Worm (Caenorhabditis elegans) whole organism, early embryonic: ENCODE measurements around the gene Y54F10BM.12.

Experiments
- B0310.2 ChIP-seq: sonication (generic microtip); optimal IDR thresholded peaks from 2 replicates; lab custom pipeline; 2016; ENCODE audit warnings: mild to moderate bottlenecking, missing genetic modification characterization, missing compliant biosample characterization
- F13C5.2 ChIP-seq: sonication (generic microtip); optimal IDR thresholded peaks from 2 replicates; lab custom pipeline; 2017; ENCODE audit warnings: mild to moderate bottlenecking, missing genetic modification characterization, inconsistent platforms, missing compliant biosample characterization
- aly-1 ChIP-seq: sonication (generic microtip); optimal IDR thresholded peaks from 2 replicates; lab custom pipeline; 2016; ENCODE audit warnings: missing genetic modification characterization, missing compliant biosample characterization
- ama-1 ChIP-seq: fragments of 150-350 bp; optimal IDR thresholded peaks from 2 replicates; lab custom pipeline; 2014
- ceh-13 ChIP-seq: fragments of 200-800 bp; sonication (Bioruptor generic); optimal IDR thresholded peaks from 2 replicates; lab custom pipeline; 2018; ENCODE audit warnings: mild to moderate bottlenecking, missing genetic modification characterization, missing compliant biosample characterization
- ceh-36 ChIP-seq: sonication (generic microtip); optimal IDR thresholded peaks from 2 replicates; lab custom pipeline; 2016; ENCODE audit warnings: missing genetic modification characterization, inconsistent platforms, missing compliant biosample characterization
- ets-7 ChIP-seq: sonication (generic microtip); optimal IDR thresholded peaks from 2 replicates; lab custom pipeline; 2016; ENCODE audit warnings: missing genotype, missing genetic modification characterization, missing compliant biosample characterization
- flt-1 ChIP-seq: fragments of 200-800 bp; sonication (Bioruptor generic); IDR thresholded peaks from 2 replicates; pipeline ENCODE4 v1.3.6; 2022; ENCODE audit warnings: missing genetic modification characterization, missing compliant biosample characterization
- hmbx-1 ChIP-seq: sonication (generic microtip); optimal IDR thresholded peaks from 2 replicates; lab custom pipeline; 2016; ENCODE audit warnings: mild to moderate bottlenecking, missing genetic modification characterization, missing compliant biosample characterization
- hmg-4 ChIP-seq: fragments of 200-800 bp; sonication (Bioruptor generic); optimal IDR thresholded peaks from 2 replicates; lab custom pipeline; 2018; ENCODE audit warnings: mild to moderate bottlenecking, missing genetic modification characterization, missing compliant biosample characterization
- hnd-1 ChIP-seq: sonication (generic microtip); optimal IDR thresholded peaks from 2 replicates; lab custom pipeline; 2016; ENCODE audit warnings: missing genetic modification characterization, missing compliant biosample characterization
- pes-1 ChIP-seq: fragments of 200-800 bp; sonication (Bioruptor generic); IDR thresholded peaks from 2 replicates; pipeline ENCODE4 v1.3.6; 2022; ENCODE audit warnings: missing genetic modification reagents, missing genetic modification characterization, missing compliant biosample characterization
- scrt-1 ChIP-seq: fragments of 200-800 bp; sonication (Bioruptor generic); IDR thresholded peaks from 2 replicates; pipeline ENCODE4 v1.3.6; 2022; ENCODE audit warnings: missing genetic modification characterization, missing compliant biosample characterization
- sea-1 ChIP-seq: fragments of 200-800 bp; sonication (Bioruptor generic); conservative IDR thresholded peaks from 2 replicates; pipeline ENCODE4 v1.3.6; 2022; ENCODE audit warnings: missing genetic modification characterization, missing compliant biosample characterization
- tbx-11 ChIP-seq: fragments of 200-800 bp; sonication (Bioruptor generic); IDR thresholded peaks from 2 replicates; pipeline ENCODE4 v1.3.6; 2022; ENCODE audit warnings: missing genetic modification characterization, missing compliant biosample characterization
- tbx-37 ChIP-seq: fragments of 200-800 bp; sonication (Bioruptor generic); conservative IDR thresholded peaks from 2 replicates; pipeline ENCODE4 v1.3.6; 2022; ENCODE audit warnings: missing genetic modification reagents, missing genetic modification characterization, missing compliant biosample characterization
- tra-4 ChIP-seq: sonication (generic microtip); optimal IDR thresholded peaks from 2 replicates; lab custom pipeline; 2017; ENCODE audit warnings: missing genetic modification characterization, missing compliant biosample characterization

The Y54F10BM.12 gene

ce11 chrIII:2283341-2283847 is 46.1 kb downstream of the Y54F10BM.12 start:
- TF ChIP-seq ets-7 (tag; lab: Kevin White, UChicago) (no peak), scrt-1 (GFP tag; lab: Robert Waterston, UW) (no peak), flt-1 (GFP tag; lab: Robert Waterston, UW) (no peak)

- TF ChIP-seq ceh-36 (no peak), pes-1 (no peak), flt-1 (GFP tag; lab: Robert Waterston, UW) (no peak), scrt-1 (GFP tag; lab: Robert Waterston, UW) (no peak), hmg-4 (GFP tag; lab: Kevin White, UChicago) (no peak), ceh-13 (GFP tag; lab: Kevin White, UChicago) (no peak), ama-1 (no peak), tbx-11 (GFP tag; lab: Robert Waterston, UW) (no peak), hmbx-1 (tag; lab: Kevin White, UChicago) (no peak), tbx-37 (GFP tag; lab: Robert Waterston, UW) (no peak), sea-1 (GFP tag; lab: Robert Waterston, UW) (no peak), B0310.2 (tag; lab: Kevin White, UChicago) (no peak), F13C5.2 (tag; lab: Kevin White, UChicago) (no peak)
These were observed 47.2 kb downstream of the Y54F10BM.12 start, which contains the start of gene Y54F10BM.3 for ce11 chrIII:2281975-2282957. Y54F10BM.3 (plus strand) TSS chrIII:2282025.

- no peak for TF ChIP-seq aly-1
- no peak for TF ChIP-seq B0310.2 (tag; lab: Kevin White, UChicago)
- no peak for TF ChIP-seq pes-1
- TF ChIP-seq ets-7 (tag; lab: Kevin White, UChicago): no peak
- TF ChIP-seq scrt-1 (GFP tag; lab: Robert Waterston, UW): no peak
- TF ChIP-seq ama-1: no peak
- TF ChIP-seq tbx-11 (GFP tag; lab: Robert Waterston, UW): no peak
- TF ChIP-seq flt-1 (GFP tag; lab: Robert Waterston, UW): no peak
- no peak for TF ChIP-seq hmg-4 (GFP tag; lab: Kevin White, UChicago)
- no peak for TF ChIP-seq hmbx-1 (tag; lab: Kevin White, UChicago)
- TF ChIP-seq F13C5.2 (tag; lab: Kevin White, UChicago): no peak
- TF ChIP-seq tbx-37 (GFP tag; lab: Robert Waterston, UW): no peak
- TF ChIP-seq tra-4 (tag; lab: Kevin White, UChicago): no peak
- TF ChIP-seq hnd-1 (tag; lab: Kevin White, UChicago): no peak
- no peak for TF ChIP-seq ceh-36
- TF ChIP-seq sea-1 (GFP tag; lab: Robert Waterston, UW): no peak
- no peak for TF ChIP-seq ceh-13 (GFP tag; lab: Kevin White, UChicago)
These were observed 48.9 kb downstream of the Y54F10BM.12 start, which contains the start of gene Y54F10BM.22 for ce11 chrIII:2280569-2280968. Y54F10BM.22 (plus strand) TSS chrIII:2280899.

- TF ChIP-seq B0310.2 (tag; lab: Kevin White, UChicago): no peak
- no peak for TF ChIP-seq pes-1
- no peak for TF ChIP-seq ceh-36
- TF ChIP-seq tbx-11 (GFP tag; lab: Robert Waterston, UW): no peak
- TF ChIP-seq aly-1: no peak
- no peak for TF ChIP-seq ceh-13 (GFP tag; lab: Kevin White, UChicago)
- no peak for TF ChIP-seq ets-7 (tag; lab: Kevin White, UChicago)
- TF ChIP-seq hmbx-1 (tag; lab: Kevin White, UChicago): no peak
- TF ChIP-seq F13C5.2 (tag; lab: Kevin White, UChicago): no peak
- TF ChIP-seq hmg-4 (GFP tag; lab: Kevin White, UChicago): no peak
- no peak for TF ChIP-seq hnd-1 (tag; lab: Kevin White, UChicago)
- TF ChIP-seq tra-4 (tag; lab: Kevin White, UChicago): no peak
- TF ChIP-seq scrt-1 (GFP tag; lab: Robert Waterston, UW): no peak
- TF ChIP-seq tbx-37 (GFP tag; lab: Robert Waterston, UW): no peak
- no peak for TF ChIP-seq ama-1
- no peak for TF ChIP-seq flt-1 (GFP tag; lab: Robert Waterston, UW)
- no peak for TF ChIP-seq sea-1 (GFP tag; lab: Robert Waterston, UW)
These were observed 50.0 kb downstream of the Y54F10BM.12 start, which contains the start of gene Y54F10BM.23 for ce11 chrIII:2279457-2279856. Y54F10BM.23 (minus strand) TSS chrIII:2279557.
